Fruit fly (Drosophila melanogaster) whole organism, prepupa: ENCODE results near the gene Mhc.

Experiments used
- Blimp-1 ChIP-seq: fragments of 200-800 bp; sonication (Bioruptor generic); optimal IDR thresholded peaks from 3 replicates; lab custom pipeline; 2017; ENCODE audit warnings: missing biosample characterization, missing genetic modification characterization, mild to moderate bottlenecking, moderate library complexity, missing genetic modification reagents
- CG10631 ChIP-seq: fragments of 200-800 bp; sonication (Bioruptor generic); optimal IDR thresholded peaks from 2 replicates; lab custom pipeline; 2016; ENCODE audit warnings: missing biosample characterization, missing genetic modification characterization
- CG11294 ChIP-seq: fragments of 200-800 bp; sonication (Bioruptor generic); IDR thresholded peaks from 2 replicates; pipeline ENCODE4 v1.3.6; 2022; ENCODE audit warnings: missing biosample characterization, missing genetic modification characterization
- CG11762 ChIP-seq: fragments of 200-800 bp; sonication (Bioruptor generic); optimal IDR thresholded peaks from 3 replicates; lab custom pipeline; 2016; ENCODE audit warnings: missing biosample characterization, missing genetic modification characterization; ENCODE audit not compliant: insufficient read depth
- CG11902 ChIP-seq: fragments of 200-800 bp; sonication (Bioruptor generic); optimal IDR thresholded peaks from 3 replicates; lab custom pipeline; 2016; ENCODE audit warnings: missing biosample characterization, missing genetic modification characterization
- CG1621 ChIP-seq: fragments of 200-800 bp; sonication (Bioruptor generic); optimal IDR thresholded peaks from 3 replicates; lab custom pipeline; 2018; ENCODE audit warnings: missing biosample characterization, mild to moderate bottlenecking, missing genetic modification characterization
- CG16779 ChIP-seq: fragments of 200-800 bp; sonication (Bioruptor generic); optimal IDR thresholded peaks from 3 replicates; lab custom pipeline; 2017; ENCODE audit warnings: missing biosample characterization, mild to moderate bottlenecking, missing genetic modification characterization
- CG31627 ChIP-seq: fragments of 200-800 bp; sonication (Bioruptor generic); optimal IDR thresholded peaks from 3 replicates; lab custom pipeline; 2016; ENCODE audit warnings: missing biosample characterization, missing genetic modification characterization
- CG32006 ChIP-seq: fragments of 200-800 bp; sonication (Bioruptor generic); optimal IDR thresholded peaks from 3 replicates; lab custom pipeline; 2017; ENCODE audit warnings: missing biosample characterization, mild to moderate bottlenecking, missing genetic modification characterization
- CG34406 ChIP-seq: fragments of 200-800 bp; sonication (Bioruptor generic); optimal IDR thresholded peaks from 3 replicates; lab custom pipeline; 2016; ENCODE audit warnings: missing biosample characterization, missing genetic modification characterization
- CG3919 ChIP-seq: fragments of 200-800 bp; sonication (Bioruptor generic); optimal IDR thresholded peaks from 3 replicates; lab custom pipeline; 2016; ENCODE audit warnings: missing biosample characterization, missing genetic modification characterization
- CG6276 ChIP-seq: fragments of 200-800 bp; sonication (Bioruptor generic); optimal IDR thresholded peaks from 2 replicates; lab custom pipeline; 2017; ENCODE audit warnings: missing biosample characterization, mild to moderate bottlenecking, missing genetic modification characterization
- CG6792 ChIP-seq: fragments of 200-800 bp; sonication (Bioruptor generic); optimal IDR thresholded peaks from 3 replicates; lab custom pipeline; 2016; ENCODE audit warnings: missing biosample characterization, missing genetic modification characterization
- CG6854 ChIP-seq: fragments of 200-800 bp; sonication (Bioruptor generic); optimal IDR thresholded peaks from 2 replicates; lab custom pipeline; 2017; ENCODE audit warnings: missing biosample characterization, mild to moderate bottlenecking, missing genetic modification characterization
- CG7368 ChIP-seq: fragments of 200-800 bp; sonication (Bioruptor generic); optimal IDR thresholded peaks from 3 replicates; lab custom pipeline; 2016; ENCODE audit warnings: missing biosample characterization, missing genetic modification characterization
- CG8119 ChIP-seq: fragments of 200-800 bp; sonication (Bioruptor generic); IDR thresholded peaks from 3 replicates; pipeline ENCODE4 v1.3.6; 2022; ENCODE audit warnings: missing biosample characterization, missing genetic modification characterization
- Eip75B ChIP-seq: fragments of 200-800 bp; sonication (Bioruptor generic); optimal IDR thresholded peaks from 3 replicates; lab custom pipeline; 2016; ENCODE audit warnings: missing biosample characterization, missing genetic modification characterization
- Eip78C ChIP-seq: fragments of 200-800 bp; sonication (Bioruptor generic); peaks from one replicate; lab custom pipeline; 2016; ENCODE audit warnings: missing biosample characterization, missing genetic modification characterization
- Ets21C ChIP-seq: fragments of 200-800 bp; sonication (Bioruptor generic); optimal IDR thresholded peaks from 3 replicates; lab custom pipeline; 2016; ENCODE audit warnings: missing biosample characterization, missing genetic modification characterization
- Hr38 ChIP-seq: sonication (Bioruptor generic); optimal IDR thresholded peaks from 2 replicates; lab custom pipeline; 2016; ENCODE audit warnings: missing biosample characterization, missing genetic modification characterization
- Met ChIP-seq: fragments of 200-800 bp; sonication (Bioruptor generic); optimal IDR thresholded peaks from 3 replicates; lab custom pipeline; 2016; ENCODE audit warnings: missing biosample characterization, missing genetic modification characterization
- Smox ChIP-seq: fragments of 200-800 bp; sonication (Bioruptor generic); optimal IDR thresholded peaks from 3 replicates; lab custom pipeline; 2016; ENCODE audit warnings: missing biosample characterization, missing genetic modification characterization
- Sox102F ChIP-seq: fragments of 200-800 bp; sonication (Bioruptor generic); optimal IDR thresholded peaks from 2 replicates; lab custom pipeline; 2016; ENCODE audit warnings: missing biosample characterization, mild to moderate bottlenecking, missing genetic modification characterization
- Sox14 ChIP-seq: fragments of 200-800 bp; sonication (Bioruptor generic); optimal IDR thresholded peaks from 3 replicates; lab custom pipeline; 2016; ENCODE audit warnings: missing biosample characterization, missing genetic modification characterization
- achi ChIP-seq: fragments of 200-800 bp; sonication (Bioruptor generic); optimal IDR thresholded peaks from 3 replicates; lab custom pipeline; 2016; ENCODE audit warnings: missing biosample characterization, missing genetic modification characterization
- esn ChIP-seq: fragments of 200-800 bp; sonication (Bioruptor generic); optimal IDR thresholded peaks from 2 replicates; lab custom pipeline; 2016; ENCODE audit warnings: missing biosample characterization, mild to moderate bottlenecking, missing genetic modification characterization, moderate library complexity
- fd59A ChIP-seq: fragments of 200-800 bp; sonication (Bioruptor generic); optimal IDR thresholded peaks from 2 replicates; lab custom pipeline; 2017; ENCODE audit warnings: missing biosample characterization, mild to moderate bottlenecking, missing genetic modification characterization, missing genetic modification reagents
- fd85E ChIP-seq: fragments of 200-800 bp; sonication (Bioruptor generic); optimal IDR thresholded peaks from 3 replicates; lab custom pipeline; 2016; ENCODE audit warnings: missing biosample characterization, missing genetic modification characterization
- fkh ChIP-seq: fragments of 200-800 bp; sonication (Bioruptor generic); optimal IDR thresholded peaks from 3 replicates; lab custom pipeline; 2017; ENCODE audit warnings: missing biosample characterization, mild to moderate bottlenecking, missing genetic modification characterization, moderate library complexity
- lz ChIP-seq: fragments of 200-800 bp; sonication (Bioruptor generic); optimal IDR thresholded peaks from 3 replicates; lab custom pipeline; 2016; ENCODE audit warnings: missing biosample characterization, missing genetic modification characterization
- pdm3 ChIP-seq: fragments of 200-800 bp; sonication (Bioruptor generic); optimal IDR thresholded peaks from 3 replicates; lab custom pipeline; 2016; ENCODE audit warnings: missing biosample characterization, missing genetic modification characterization
- salr ChIP-seq, 2 experiments: fragments of 200-800 bp; sonication (Bioruptor generic); optimal IDR thresholded peaks; 3 replicates each; lab custom pipeline; 2016 to 2018; ENCODE audit warnings: missing biosample characterization in 2 of 2, missing genetic modification characterization in 2 of 2, mild to moderate bottlenecking in 1 of 2
- ss ChIP-seq, 2 experiments: fragments of 200-800 bp; sonication (Bioruptor generic); optimal IDR thresholded peaks; 2 replicates in 1 of 2; 3 replicates in 1 of 2; lab custom pipeline; 2017 to 2018; ENCODE audit warnings: mild to moderate bottlenecking in 2 of 2, missing biosample characterization in 2 of 2, missing genetic modification characterization in 2 of 2, moderate library complexity in 1 of 2
- svp ChIP-seq: fragments of 200-800 bp; sonication (Bioruptor generic); peaks from one replicate; lab custom pipeline; 2016; ENCODE audit warnings: missing biosample characterization, missing genetic modification characterization
- topi ChIP-seq: fragments of 200-800 bp; sonication (Bioruptor generic); optimal IDR thresholded peaks from 3 replicates; lab custom pipeline; 2016; ENCODE audit warnings: missing biosample characterization, missing genetic modification characterization
- vri ChIP-seq: fragments of 200-800 bp; sonication (Bioruptor generic); optimal IDR thresholded peaks from 3 replicates; lab custom pipeline; 2016; ENCODE audit warnings: missing biosample characterization, mild to moderate bottlenecking, missing genetic modification characterization

Mhc gene

DNA sequence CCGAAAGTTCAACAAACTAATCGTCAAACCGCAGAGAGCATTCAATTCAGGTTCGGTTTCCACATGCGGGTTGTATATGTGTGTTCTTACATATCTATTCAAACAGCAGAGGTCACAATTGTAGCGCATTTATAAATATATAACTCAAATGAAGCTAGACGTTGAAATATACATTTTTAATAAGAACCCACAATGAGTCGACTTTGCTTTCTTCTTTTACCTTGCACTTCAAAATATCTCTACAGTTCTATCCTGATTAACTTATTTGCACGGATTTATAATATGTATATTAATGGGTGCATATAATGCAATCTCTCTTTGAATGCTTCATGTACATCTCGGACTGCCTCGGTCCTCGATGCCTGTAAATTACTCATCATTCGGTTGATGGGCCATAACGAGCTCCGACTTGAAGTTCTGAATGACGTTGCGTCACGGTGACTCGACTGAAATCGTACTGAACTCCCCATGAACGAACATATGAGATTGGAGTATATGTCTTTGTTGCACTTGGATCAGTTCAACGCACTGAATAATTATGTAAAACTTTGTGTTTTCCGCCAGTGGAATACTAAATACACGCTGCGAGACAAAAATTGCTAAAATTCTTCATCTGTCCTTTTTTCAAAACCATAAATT lies 52.1 kb downstream of the Mhc start (continued):
- TF ChIP-seq Eip75B (GFP tag; lab: Kevin White, UChicago) (peak; percentile 69), svp (GFP tag; lab: Kevin White, UChicago) (peak; percentile 71), CG10631 (peak; percentile 75), CG32006 (GFP tag; lab: Kevin White, UChicago) (peak; percentile 82), CG11762 (peak; percentile 53), salr (GFP tag; optimal IDR thresholded peaks at IDR 0.05; lab: Kevin White, UChicago) (peak; percentile 30 to 75), CG8119 (GFP tag; lab: Robert Waterston, UW) (peak; percentile 79; the same call in 2 of the 3 replicates), CG1621 (peak; percentile 59), CG31627 (GFP tag; lab: Kevin White, UChicago) (peak; percentile 49)

DNA sequence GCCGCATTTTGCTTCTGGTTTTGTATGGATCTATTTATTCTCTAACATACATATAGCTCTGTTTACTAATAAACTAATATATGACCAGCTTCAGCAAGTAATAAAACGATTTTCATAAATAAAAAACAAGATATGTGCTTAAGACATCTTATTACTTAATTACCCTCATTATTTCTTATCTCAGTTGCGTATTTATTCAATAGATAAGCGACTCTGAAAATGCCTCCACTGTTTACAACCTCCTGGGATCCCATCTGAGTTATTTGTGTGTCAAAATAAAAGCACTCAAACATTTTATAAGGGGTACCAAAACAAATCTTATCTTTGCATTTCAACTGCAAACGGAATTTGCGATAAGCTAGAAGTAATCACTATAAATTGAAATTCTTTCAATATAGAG lies 53.3 kb downstream of the Mhc start:
- TF ChIP-seq Met (GFP tag; lab: Kevin White, UChicago) (no peak), Sox102F (GFP tag; lab: Kevin White, UChicago) (no peak), Ets21C (GFP tag; lab: Kevin White, UChicago) (no peak), Eip78C (GFP tag; lab: Kevin White, UChicago) (peak; percentile 44), svp (GFP tag; lab: Kevin White, UChicago) (peak; percentile 66), vri (GFP tag; lab: Kevin White, UChicago) (peak; percentile 82)
- TF ChIP-seq, all 60 proteins: peak for 3

dm6 chr2L:16820993-16821392 lies 54.6 kb downstream of the Mhc start, which contains the start of gene CG13280:
CG13280 (minus strand) TSS chr2L:16821093.
- no peak for TF ChIP-seq CG1621
- no peak for TF ChIP-seq CG6792
- TF ChIP-seq salr (GFP tag; optimal IDR thresholded peaks at IDR 0.05; lab: Kevin White, UChicago): no peak
- no peak for TF ChIP-seq Met (GFP tag; lab: Kevin White, UChicago)
- no peak for TF ChIP-seq CG7368
- TF ChIP-seq Blimp-1: no peak
- TF ChIP-seq esn: no peak
- TF ChIP-seq fd85E (GFP tag; lab: Kevin White, UChicago): no peak
- TF ChIP-seq fd59A (GFP tag; lab: Kevin White, UChicago): no peak
- no peak for TF ChIP-seq CG32006 (GFP tag; lab: Kevin White, UChicago)
- no peak for TF ChIP-seq Hr38 (GFP tag; lab: Kevin White, UChicago)
- TF ChIP-seq lz (GFP tag; lab: Kevin White, UChicago): no peak
- TF ChIP-seq Eip75B (GFP tag; lab: Kevin White, UChicago): no peak
- TF ChIP-seq, all 60 proteins: peak for 0

DNA sequence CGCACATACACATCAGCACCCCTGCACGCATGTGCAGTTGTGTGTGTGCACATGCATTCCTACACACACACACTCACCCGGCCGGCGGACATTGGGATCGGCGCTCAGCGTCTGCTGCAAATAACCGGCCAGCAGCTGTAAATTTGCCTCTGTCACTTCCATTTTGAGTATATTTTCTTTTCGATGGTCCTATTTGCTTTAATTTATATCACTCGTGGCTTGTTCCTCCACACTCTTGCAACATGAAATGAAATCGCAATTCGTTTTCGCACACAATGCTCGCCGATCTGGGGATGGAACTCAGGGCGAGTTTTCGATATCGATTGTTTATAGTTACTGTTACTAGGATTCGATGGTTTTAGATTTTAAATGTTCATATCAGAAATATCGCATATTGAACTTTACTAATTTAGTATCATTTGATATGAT lies 58.6 kb downstream of the Mhc start, which contains the start of gene Cse1:
TSS of gene Cse1 (minus strand) at position 303 of the 429 bp plus-strand sequence.
- TF ChIP-seq Eip78C (GFP tag; lab: Kevin White, UChicago) (no peak), pdm3 (GFP tag; lab: Kevin White, UChicago) (no peak), CG3919 (GFP tag; lab: Kevin White, UChicago) (no peak), ss (GFP tag; optimal IDR thresholded peaks at IDR 0.05; lab: Kevin White, UChicago) (no peak), esn (no peak), achi (no peak), Blimp-1 (no peak), CG11902 (GFP tag; lab: Kevin White, UChicago) (no peak), fkh (GFP tag; lab: Kevin White, UChicago) (no peak), CG6854 (GFP tag; lab: Kevin White, UChicago) (peak; percentile 16), topi (GFP tag; lab: Kevin White, UChicago) (peak; percentile 28), CG34406 (GFP tag; lab: Kevin White, UChicago) (no peak), CG11294 (GFP tag; lab: Robert Waterston, UW) (no peak), Smox (GFP tag; lab: Kevin White, UChicago) (no peak), CG8119 (GFP tag; lab: Robert Waterston, UW) (no peak), CG32006 (GFP tag; lab: Kevin White, UChicago) (no peak), Sox14 (peak; percentile 29), CG16779 (tag; lab: Kevin White, UChicago) (no peak), CG6276 (GFP tag; lab: Kevin White, UChicago) (no peak)
